ENCODE assay signal across 1 fruit fly cellular context in the genomic region with DNA sequence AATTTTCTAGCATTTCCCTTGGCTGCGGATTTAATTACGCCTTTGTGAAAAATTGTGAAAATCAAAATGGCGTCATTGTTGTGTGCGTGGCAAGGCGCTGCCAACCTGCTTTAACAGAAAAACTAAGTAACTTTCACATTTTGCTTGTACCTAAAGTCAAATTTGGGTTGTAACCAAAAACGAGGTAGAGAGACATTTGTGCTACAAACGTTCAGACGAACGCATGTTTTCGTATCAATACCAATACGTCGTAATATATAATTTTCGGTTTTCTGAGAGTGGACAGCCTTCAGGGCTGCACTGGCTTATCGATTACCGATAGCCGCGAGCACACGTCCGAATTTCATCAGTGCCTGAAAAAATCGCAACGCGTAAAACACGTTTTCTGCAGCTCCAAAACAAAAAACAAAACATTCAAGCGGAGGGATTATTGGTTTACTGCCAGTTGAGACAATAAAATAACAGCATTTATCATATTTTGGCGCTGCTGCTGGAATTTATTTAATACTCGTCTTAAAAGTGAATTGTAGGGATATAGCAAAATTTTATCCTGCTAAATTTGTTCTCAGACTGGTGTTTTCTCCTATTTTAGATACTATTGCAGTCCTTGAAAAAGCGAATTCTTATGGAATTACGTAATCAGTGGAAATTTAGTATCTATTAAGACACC.
A peak's percentile ranks its signal among the peaks of the same experiment; 100 is the strongest.
TF ChIP-seq lines count a peak whose summit lies in the region.

No protein-coding gene starts in this region.

TF ChIP-seq in whole organism, embryonic, 481 proteins besides CTCF, POLR2A, EP300 and RAD21 (continued from another document and continues in another):
- TF ChIP-seq kah (GFP tag; optimal IDR thresholded peaks at IDR 0.05; lab: Kevin White, UChicago), result no peak
- no peak for TF ChIP-seq Trl (optimal IDR thresholded peaks at IDR 0.05; lab: Kevin White, UChicago)
- peak; percentile 81 for TF ChIP-seq Trl (GFP tag; optimal IDR thresholded peaks at IDR 0.05; lab: Kevin White, UChicago)
- TF ChIP-seq CG8924 (tag; optimal IDR thresholded peaks at IDR 0.05; lab: Kevin White, UChicago), result peak; percentile 68
- TF ChIP-seq CG2875 (GFP tag; optimal IDR thresholded peaks at IDR 0.05; lab: Kevin White, UChicago), result peak; percentile 27
- TF ChIP-seq Dip2 (GFP tag; IDR thresholded peaks at IDR 0.05; lab: Robert Waterston, UW), result no peak
- TF ChIP-seq CG12299 (tag; optimal IDR thresholded peaks at IDR 0.05; lab: Kevin White, UChicago), result no peak
- TF ChIP-seq CG30403 (GFP tag; optimal IDR thresholded peaks at IDR 0.05; lab: Kevin White, UChicago), result peak; percentile 74
- peak; percentile 64 for TF ChIP-seq CG9817 (tag; optimal IDR thresholded peaks at IDR 0.05; lab: Kevin White, UChicago)
- peak; percentile 53 for TF ChIP-seq Drgx (GFP tag; IDR thresholded peaks at IDR 0.05; lab: Robert Waterston, UW)
- TF ChIP-seq odd (GFP tag; optimal IDR thresholded peaks at IDR 0.05; lab: Kevin White, UChicago), result peak; percentile 39
- peak; percentile 44 for TF ChIP-seq Oli (tag; optimal IDR thresholded peaks at IDR 0.05; lab: Kevin White, UChicago)
- peak; percentile 68 for TF ChIP-seq stc (GFP tag; IDR thresholded peaks at IDR 0.05; lab: Robert Waterston, UW)
- TF ChIP-seq sob (GFP tag; IDR thresholded peaks at IDR 0.05; lab: Robert Waterston, UW), result peak; percentile 80
- no peak for TF ChIP-seq jing (GFP tag; optimal IDR thresholded peaks at IDR 0.05; lab: Kevin White, UChicago)
- peak; percentile 38 for TF ChIP-seq CG12236 (GFP tag; optimal IDR thresholded peaks at IDR 0.05; lab: Kevin White, UChicago)
- peak; percentile 95 for TF ChIP-seq CG7928 (GFP tag; optimal IDR thresholded peaks at IDR 0.05; lab: Kevin White, UChicago)
- TF ChIP-seq CG14667 (GFP tag; IDR thresholded peaks at IDR 0.05; lab: Robert Waterston, UW), result no peak
- TF ChIP-seq Atf3 (GFP tag; optimal IDR thresholded peaks at IDR 0.05; lab: Kevin White, UChicago), result peak; percentile 57
- TF ChIP-seq Antp (GFP tag; optimal IDR thresholded peaks at IDR 0.05; lab: Kevin White, UChicago), result peak; percentile 76
- peak; percentile 98 for TF ChIP-seq YL-1 (GFP tag; optimal IDR thresholded peaks at IDR 0.05; lab: Kevin White, UChicago)
- peak; percentile 32 for TF ChIP-seq p53 (GFP tag; optimal IDR thresholded peaks at IDR 0.05; lab: Kevin White, UChicago)
- peak in 1 of 3 experiments; percentile 38 for TF ChIP-seq lola (GFP tag; optimal IDR thresholded peaks at IDR 0.05; lab: Kevin White, UChicago)
- no peak for TF ChIP-seq tna (GFP tag; IDR thresholded peaks at IDR 0.05; lab: Robert Waterston, UW; ENCODE audit: partially characterized antibody)
- TF ChIP-seq wek (GFP tag; optimal IDR thresholded peaks at IDR 0.05; lab: Kevin White, UChicago), result peak; percentile 21
- TF ChIP-seq lbe (GFP tag; optimal IDR thresholded peaks at IDR 0.05; lab: Kevin White, UChicago), result no peak
- TF ChIP-seq ranshi (GFP tag; IDR thresholded peaks at IDR 0.05; lab: Robert Waterston, UW), result 0 out of 2 replicates have a peak, but pooled peaks have one; percentile 45
- TF ChIP-seq Hr39 (optimal IDR thresholded peaks at IDR 0.05; lab: Kevin White, UChicago), result no peak
- TF ChIP-seq Dll (GFP tag; IDR thresholded peaks at IDR 0.05; lab: Robert Waterston, UW; ENCODE audit: partially characterized antibody), result peak; percentile 50; the same call in 1 of the 4 replicates
- peak; percentile 34 for TF ChIP-seq zen (tag; optimal IDR thresholded peaks at IDR 0.05; lab: Kevin White, UChicago)
- TF ChIP-seq usp (GFP tag; optimal IDR thresholded peaks at IDR 0.05; lab: Kevin White, UChicago), result no peak
- TF ChIP-seq CG15479 (GFP tag; optimal IDR thresholded peaks at IDR 0.05; lab: Kevin White, UChicago), result no peak
- TF ChIP-seq CG2199 (GFP tag; IDR thresholded peaks at IDR 0.05; lab: Robert Waterston, UW), result peak; percentile 42; the same call in 1 of the 3 replicates
- TF ChIP-seq Aef1 (GFP tag; IDR thresholded peaks at IDR 0.05; lab: Robert Waterston, UW), result peak; percentile 58
- TF ChIP-seq Mes4 (GFP tag; optimal IDR thresholded peaks at IDR 0.05; lab: Kevin White, UChicago), result peak; percentile 68
- peak; percentile 60 for TF ChIP-seq CG9727 (GFP tag; optimal IDR thresholded peaks at IDR 0.05; lab: Kevin White, UChicago)
- TF ChIP-seq trh (GFP tag; optimal IDR thresholded peaks at IDR 0.05; lab: Kevin White, UChicago), result peak; percentile 13
- no peak for TF ChIP-seq hbn (GFP tag; IDR thresholded peaks at IDR 0.05; lab: Robert Waterston, UW; ENCODE audit: partially characterized antibody)
- TF ChIP-seq CG12942 (GFP tag; optimal IDR thresholded peaks at IDR 0.05; lab: Kevin White, UChicago), result peak; percentile 74
- TF ChIP-seq CG10267 (tag; optimal IDR thresholded peaks at IDR 0.05; lab: Kevin White, UChicago), result peak; percentile 29
- peak; percentile 25; the same call in 1 of the 2 replicates for TF ChIP-seq ham (GFP tag; IDR thresholded peaks at IDR 0.05; lab: Robert Waterston, UW)
- peak; percentile 46; the same call in 1 of the 2 replicates for TF ChIP-seq CG4404 (GFP tag; IDR thresholded peaks at IDR 0.05; lab: Robert Waterston, UW)
- peak; percentile 50 for TF ChIP-seq PHDP (tag; optimal IDR thresholded peaks at IDR 0.05; lab: Kevin White, UChicago)
- peak; percentile 72 for TF ChIP-seq chn (GFP tag; optimal IDR thresholded peaks at IDR 0.05; lab: Kevin White, UChicago)
- no peak for TF ChIP-seq CG8290 (GFP tag; optimal IDR thresholded peaks at IDR 0.05; lab: Kevin White, UChicago)
- peak in 1 of 2 experiments; percentile 59 for TF ChIP-seq CG8290 (tag; optimal IDR thresholded peaks at IDR 0.05; lab: Kevin White, UChicago)
- TF ChIP-seq CG9215 (GFP tag; IDR thresholded peaks at IDR 0.05; lab: Robert Waterston, UW), result peak; percentile 61
- peak; percentile 74 for TF ChIP-seq gem (tag; optimal IDR thresholded peaks at IDR 0.05; lab: Kevin White, UChicago)
- TF ChIP-seq maf-S (GFP tag; optimal IDR thresholded peaks at IDR 0.05; lab: Kevin White, UChicago), result peak; percentile 29
- no peak for TF ChIP-seq twi (tag; optimal IDR thresholded peaks at IDR 0.05; lab: Kevin White, UChicago)
- TF ChIP-seq CG10543 (GFP tag; optimal IDR thresholded peaks at IDR 0.05; lab: Kevin White, UChicago), result peak; percentile 57
- TF ChIP-seq Xrp1 (GFP tag; IDR thresholded peaks at IDR 0.05; lab: Robert Waterston, UW), result peak; percentile 77
- TF ChIP-seq CG16779 (GFP tag; IDR thresholded peaks at IDR 0.05; lab: Robert Waterston, UW), result no peak
- peak; percentile 60 to 71 for TF ChIP-seq chif (GFP tag; optimal IDR thresholded peaks at IDR 0.05; lab: Kevin White, UChicago)
- peak; percentile 77 for TF ChIP-seq CG1603 (tag; optimal IDR thresholded peaks at IDR 0.05; lab: Kevin White, UChicago)
- TF ChIP-seq oc (tag; optimal IDR thresholded peaks at IDR 0.05; lab: Kevin White, UChicago), result peak; percentile 50
- TF ChIP-seq CG6689 (GFP tag; IDR thresholded peaks at IDR 0.05; lab: Robert Waterston, UW), result peak; percentile 81
- TF ChIP-seq dysf (GFP tag; IDR thresholded peaks at IDR 0.05; lab: Robert Waterston, UW), result peak; percentile 76
- TF ChIP-seq nerfin-2 (GFP tag; IDR thresholded peaks at IDR 0.05; lab: Robert Waterston, UW; ENCODE audit: partially characterized antibody), result peak; percentile 11; the same call in 1 of the 2 replicates
- TF ChIP-seq sr (GFP tag; IDR thresholded peaks at IDR 0.05; lab: Robert Waterston, UW), result no peak
- no peak for TF ChIP-seq CG8478 (optimal IDR thresholded peaks at IDR 0.05; lab: Kevin White, UChicago)
- TF ChIP-seq CG7987 (GFP tag; optimal IDR thresholded peaks at IDR 0.05; lab: Kevin White, UChicago), result peak; percentile 42
- peak; percentile 69 for TF ChIP-seq CG13775 (GFP tag; optimal IDR thresholded peaks at IDR 0.05; lab: Kevin White, UChicago)
- TF ChIP-seq CG7839 (tag; optimal IDR thresholded peaks at IDR 0.05; lab: Kevin White, UChicago), result peak; percentile 59
- peak; percentile 23 for TF ChIP-seq ab (GFP tag; optimal IDR thresholded peaks at IDR 0.05; lab: Kevin White, UChicago)
- TF ChIP-seq inv (GFP tag; IDR thresholded peaks at IDR 0.05; lab: Robert Waterston, UW; ENCODE audit: partially characterized antibody), result no peak
- no peak for TF ChIP-seq Sox100B (GFP tag; optimal IDR thresholded peaks at IDR 0.05; lab: Kevin White, UChicago)
- 0 out of 2 replicates have a peak, but pooled peaks have one; percentile 30 for TF ChIP-seq Scr (GFP tag; IDR thresholded peaks at IDR 0.05; lab: Robert Waterston, UW; ENCODE audit: partially characterized antibody)
- TF ChIP-seq Sin3A (optimal IDR thresholded peaks at IDR 0.05; lab: Kevin White, UChicago), result peak; percentile 64
- peak; percentile 59 for TF ChIP-seq CG12391 (tag; optimal IDR thresholded peaks at IDR 0.05; lab: Kevin White, UChicago)
- TF ChIP-seq CG17612 (GFP tag; IDR thresholded peaks at IDR 0.05; lab: Robert Waterston, UW), result no peak
- TF ChIP-seq dm (GFP tag; optimal IDR thresholded peaks at IDR 0.05; lab: Kevin White, UChicago), result peak; percentile 93
- peak; percentile 11 for TF ChIP-seq CG13296 (GFP tag; optimal IDR thresholded peaks at IDR 0.05; lab: Kevin White, UChicago)
- peak; percentile 45; the same call in 1 of the 2 replicates for TF ChIP-seq Taf1 (GFP tag; IDR thresholded peaks at IDR 0.05; lab: Robert Waterston, UW)
- peak; percentile 43 for TF ChIP-seq CG18262 (tag; optimal IDR thresholded peaks at IDR 0.05; lab: Kevin White, UChicago)
- TF ChIP-seq abd-A (tag; optimal IDR thresholded peaks at IDR 0.05; lab: Kevin White, UChicago), result no peak
- TF ChIP-seq pita (GFP tag; optimal IDR thresholded peaks at IDR 0.05; lab: Kevin White, UChicago), result no peak
- TF ChIP-seq eve (GFP tag; optimal IDR thresholded peaks at IDR 0.05; lab: Kevin White, UChicago), result no peak
- peak; percentile 77 for TF ChIP-seq ci (GFP tag; IDR thresholded peaks at IDR 0.05; lab: Robert Waterston, UW)
- TF ChIP-seq CG9932 (GFP tag; IDR thresholded peaks at IDR 0.05; lab: Robert Waterston, UW), result peak; percentile 78
- peak; percentile 62 for TF ChIP-seq Sry-δ (GFP tag; optimal IDR thresholded peaks at IDR 0.05; lab: Kevin White, UChicago)
- no peak for TF ChIP-seq aop (GFP tag; IDR thresholded peaks at IDR 0.05; lab: Robert Waterston, UW)
- TF ChIP-seq CrebB (tag; optimal IDR thresholded peaks at IDR 0.05; lab: Kevin White, UChicago), result peak; percentile 16
- peak; percentile 76 for TF ChIP-seq Rfx (GFP tag; IDR thresholded peaks at IDR 0.05; lab: Robert Waterston, UW)
- no peak for TF ChIP-seq CG11247 (GFP tag; IDR thresholded peaks at IDR 0.05; lab: Robert Waterston, UW)
- TF ChIP-seq ato (GFP tag; IDR thresholded peaks at IDR 0.05; lab: Robert Waterston, UW; ENCODE audit: partially characterized antibody), result no peak
- TF ChIP-seq MBD-R2 (GFP tag; IDR thresholded peaks at IDR 0.05; lab: Robert Waterston, UW), result peak; percentile 41; the same call in 1 of the 2 replicates
- peak; percentile 74 for TF ChIP-seq az2 (GFP tag; optimal IDR thresholded peaks at IDR 0.05; lab: Kevin White, UChicago)
- peak; percentile 50 for TF ChIP-seq Hmr (GFP tag; optimal IDR thresholded peaks at IDR 0.05; lab: Kevin White, UChicago)
- no peak for TF ChIP-seq Sry-β (GFP tag; optimal IDR thresholded peaks at IDR 0.05; lab: Kevin White, UChicago)
- 0 out of 3 replicates have a peak, but pooled peaks have one; percentile 34 for TF ChIP-seq HLH4C (GFP tag; IDR thresholded peaks at IDR 0.05; lab: Robert Waterston, UW; ENCODE audit: partially characterized antibody)
- peak; percentile 94 for TF ChIP-seq Ets65A (GFP tag; lab: Kevin White, UChicago)
- peak; percentile 71 for TF ChIP-seq Gug (GFP tag; IDR thresholded peaks at IDR 0.05; lab: Robert Waterston, UW)
- no peak for TF ChIP-seq CG34376 (GFP tag; optimal IDR thresholded peaks at IDR 0.05; lab: Kevin White, UChicago)
- peak; percentile 61 for TF ChIP-seq pb (GFP tag; optimal IDR thresholded peaks at IDR 0.05; lab: Kevin White, UChicago)
- peak; percentile 55 for TF ChIP-seq CG15601 (tag; optimal IDR thresholded peaks at IDR 0.05; lab: Kevin White, UChicago)
- TF ChIP-seq Lhr (GFP tag; optimal IDR thresholded peaks at IDR 0.05; lab: Kevin White, UChicago), result peak; percentile 41
- no peak for TF ChIP-seq CG17802 (tag; optimal IDR thresholded peaks at IDR 0.05; lab: Kevin White, UChicago)
- TF ChIP-seq seq (GFP tag; IDR thresholded peaks at IDR 0.05; lab: Robert Waterston, UW), result peak; percentile 47; the same call in 1 of the 2 replicates
- TF ChIP-seq CG6765 (GFP tag; optimal IDR thresholded peaks at IDR 0.05; lab: Kevin White, UChicago), result peak; percentile 67
- TF ChIP-seq sens-2 (GFP tag; IDR thresholded peaks at IDR 0.05; lab: Robert Waterston, UW), result peak; percentile 41; the same call in 1 of the 2 replicates
- TF ChIP-seq CG10462 (GFP tag; optimal IDR thresholded peaks at IDR 0.05; lab: Kevin White, UChicago), result peak; percentile 31
- TF ChIP-seq CG17328 (GFP tag; IDR thresholded peaks at IDR 0.05; lab: Robert Waterston, UW), result peak; percentile 78
- peak; percentile 79 for TF ChIP-seq slbo (GFP tag; IDR thresholded peaks at IDR 0.05; lab: Robert Waterston, UW)
- no peak; the same call in 1 of the 2 replicates for TF ChIP-seq ssp (GFP tag; IDR thresholded peaks at IDR 0.05; lab: Robert Waterston, UW)
- no peak for TF ChIP-seq Poxn (GFP tag; IDR thresholded peaks at IDR 0.05; lab: Robert Waterston, UW)
- peak; percentile 74 for TF ChIP-seq CG4282 (GFP tag; optimal IDR thresholded peaks at IDR 0.05; lab: Kevin White, UChicago)
- TF ChIP-seq zen2 (GFP tag; IDR thresholded peaks at IDR 0.05; lab: Robert Waterston, UW; ENCODE audit: partially characterized antibody), result no peak
- peak; percentile 70 for TF ChIP-seq Ptx1 (GFP tag; IDR thresholded peaks at IDR 0.05; lab: Robert Waterston, UW)
- peak; percentile 75 to 82 for TF ChIP-seq dpn (GFP tag; optimal IDR thresholded peaks at IDR 0.05; lab: Kevin White, UChicago)
- no peak for TF ChIP-seq scrt (GFP tag; optimal IDR thresholded peaks at IDR 0.05; lab: Kevin White, UChicago)
- no peak for TF ChIP-seq br (optimal IDR thresholded peaks at IDR 0.05; lab: Kevin White, UChicago)
- TF ChIP-seq CG11085 (GFP tag; IDR thresholded peaks at IDR 0.05; lab: Robert Waterston, UW), result peak; percentile 38; the same call in 1 of the 2 replicates
- no peak for TF ChIP-seq CG1832 (GFP tag; optimal IDR thresholded peaks at IDR 0.05; lab: Kevin White, UChicago)
- peak; percentile 100 for TF ChIP-seq trem (tag; optimal IDR thresholded peaks at IDR 0.05; lab: Kevin White, UChicago)
- peak; percentile 73 for TF ChIP-seq CG13424 (tag; optimal IDR thresholded peaks at IDR 0.05; lab: Kevin White, UChicago)
- TF ChIP-seq CG42726 (GFP tag; IDR thresholded peaks at IDR 0.05; lab: Robert Waterston, UW; ENCODE audit: partially characterized antibody), result no peak
- peak; percentile 61 for TF ChIP-seq NfI (GFP tag; optimal IDR thresholded peaks at IDR 0.05; lab: Kevin White, UChicago)
- TF ChIP-seq Tbp (GFP tag; optimal IDR thresholded peaks at IDR 0.05; lab: Kevin White, UChicago), result no peak
- peak; percentile 59 for TF ChIP-seq Sox102F (GFP tag; optimal IDR thresholded peaks at IDR 0.05; lab: Kevin White, UChicago)
- peak; percentile 96 for TF ChIP-seq CG2116 (GFP tag; optimal IDR thresholded peaks at IDR 0.05; lab: Kevin White, UChicago)
